Worm (Caenorhabditis elegans) whole organism, late embryonic: ENCODE results near the gene msp-63.
"Not testable (repeated sequence)": the region's sequence is repeated elsewhere in the genome, so short reads cannot be mapped to it uniquely, and the experiment has no call there.

Experiments
- F13H6.1 ChIP-seq: sonication (generic microtip); optimal IDR thresholded peaks from 2 replicates; lab custom pipeline; 2016; ENCODE audit warnings: missing genetic modification characterization, missing compliant biosample characterization
- K09A11.1 ChIP-seq: sonication (generic microtip); optimal IDR thresholded peaks from 2 replicates; lab custom pipeline; 2017; ENCODE audit warnings: antibody characterized with exemption, mild to moderate bottlenecking, missing genetic modification characterization, missing compliant biosample characterization; ENCODE audit not compliant: insufficient read depth
- T23F11.4 ChIP-seq: fragments of 200-800 bp; sonication (Bioruptor generic); optimal IDR thresholded peaks from 2 replicates; lab custom pipeline; 2018; ENCODE audit warnings: mild to moderate bottlenecking, missing genetic modification characterization, missing compliant biosample characterization
- Y22D7AL.16 ChIP-seq: sonication (generic microtip); optimal IDR thresholded peaks from 2 replicates; lab custom pipeline; 2016; ENCODE audit warnings: missing genetic modification characterization, missing compliant biosample characterization
- ahr-1 ChIP-seq: sonication (generic microtip); optimal IDR thresholded peaks from 2 replicates; lab custom pipeline; 2016; ENCODE audit warnings: missing genetic modification characterization, missing compliant biosample characterization
- ceh-18 ChIP-seq: sonication (generic microtip); optimal IDR thresholded peaks from 2 replicates; lab custom pipeline; 2016; ENCODE audit warnings: missing genetic modification characterization, missing compliant biosample characterization
- ceh-2 ChIP-seq: sonication (generic microtip); optimal IDR thresholded peaks from 2 replicates; lab custom pipeline; 2016; ENCODE audit warnings: missing genotype, missing genetic modification characterization, missing compliant biosample characterization
- ceh-24 ChIP-seq: sonication (generic microtip); optimal IDR thresholded peaks from 2 replicates; lab custom pipeline; 2016; ENCODE audit warnings: mild to moderate bottlenecking, missing genetic modification characterization, missing compliant biosample characterization
- ceh-31 ChIP-seq: sonication (generic microtip); optimal IDR thresholded peaks from 2 replicates; lab custom pipeline; 2016; ENCODE audit warnings: missing genetic modification characterization, missing compliant biosample characterization
- ceh-45 ChIP-seq: fragments of 200-800 bp; sonication (Bioruptor generic); IDR thresholded peaks from 2 replicates; pipeline ENCODE4 v1.3.6; 2022; ENCODE audit warnings: missing genetic modification reagents, missing genetic modification characterization, missing compliant biosample characterization
- ceh-48 ChIP-seq: sonication (generic microtip); optimal IDR thresholded peaks from 2 replicates; lab custom pipeline; 2016; ENCODE audit warnings: missing genetic modification characterization, inconsistent platforms, missing compliant biosample characterization
- ceh-6 ChIP-seq: fragments of 200-800 bp; sonication (Bioruptor generic); optimal IDR thresholded peaks from 2 replicates; lab custom pipeline; 2018; ENCODE audit warnings: mild to moderate bottlenecking, missing genetic modification characterization, missing compliant biosample characterization
- ceh-9 ChIP-seq: sonication (generic microtip); optimal IDR thresholded peaks from 2 replicates; lab custom pipeline; 2016; ENCODE audit warnings: mild to moderate bottlenecking, missing genetic modification characterization, inconsistent platforms, missing compliant biosample characterization
- dve-1 ChIP-seq: sonication (generic microtip); optimal IDR thresholded peaks from 2 replicates; lab custom pipeline; 2017; ENCODE audit warnings: antibody characterized with exemption, mild to moderate bottlenecking, missing genetic modification characterization, missing compliant biosample characterization
- elt-2 ChIP-seq: sonication (generic microtip); optimal IDR thresholded peaks from 2 replicates; lab custom pipeline; 2016; ENCODE audit warnings: missing genetic modification reagents, missing genetic modification characterization, missing compliant biosample characterization
- ets-4 ChIP-seq: sonication (generic microtip); optimal IDR thresholded peaks from 2 replicates; lab custom pipeline; 2016; ENCODE audit warnings: missing genetic modification characterization, missing compliant biosample characterization
- fax-1 ChIP-seq: sonication (generic microtip); optimal IDR thresholded peaks from 2 replicates; lab custom pipeline; 2016; ENCODE audit warnings: missing genotype, missing genetic modification characterization, missing compliant biosample characterization
- fkh-6 ChIP-seq: sonication (generic microtip); optimal IDR thresholded peaks from 2 replicates; lab custom pipeline; 2016; ENCODE audit warnings: missing genetic modification characterization, missing compliant biosample characterization
- gmeb-2 ChIP-seq: sonication (generic microtip); optimal IDR thresholded peaks from 2 replicates; lab custom pipeline; 2016; ENCODE audit warnings: missing genetic modification characterization, inconsistent platforms, missing compliant biosample characterization
- hlh-15 ChIP-seq: sonication (generic microtip); optimal IDR thresholded peaks from 2 replicates; lab custom pipeline; 2016; ENCODE audit warnings: missing genetic modification characterization, missing compliant biosample characterization
- hlh-30 ChIP-seq: sonication (generic microtip); optimal IDR thresholded peaks from 2 replicates; lab custom pipeline; 2017; ENCODE audit warnings: antibody characterized with exemption, missing genetic modification characterization, missing compliant biosample characterization; ENCODE audit not compliant: insufficient read depth
- hlh-8 ChIP-seq: sonication (generic microtip); optimal IDR thresholded peaks from 2 replicates; lab custom pipeline; 2016; ENCODE audit warnings: missing genotype, missing genetic modification characterization, missing compliant biosample characterization
- madf-2 ChIP-seq: sonication (generic microtip); optimal IDR thresholded peaks from 2 replicates; lab custom pipeline; 2017; ENCODE audit warnings: missing genetic modification characterization, missing compliant biosample characterization
- nhr-232 ChIP-seq: sonication (generic microtip); optimal IDR thresholded peaks from 2 replicates; lab custom pipeline; 2016; ENCODE audit warnings: missing genetic modification characterization, missing compliant biosample characterization
- pat-9 ChIP-seq: fragments of 200-800 bp; sonication (Bioruptor generic); optimal IDR thresholded peaks from 2 replicates; lab custom pipeline; 2018; ENCODE audit warnings: mild to moderate bottlenecking, missing genetic modification characterization, moderate library complexity, missing compliant biosample characterization
- pha-2 ChIP-seq: sonication (generic microtip); optimal IDR thresholded peaks from 2 replicates; lab custom pipeline; 2017; ENCODE audit warnings: mild to moderate bottlenecking, missing genetic modification characterization, missing compliant biosample characterization
- pqm-1 ChIP-seq: sonication (generic microtip); optimal IDR thresholded peaks from 2 replicates; lab custom pipeline; 2016; ENCODE audit warnings: missing genetic modification characterization, missing compliant biosample characterization
- rnt-1 ChIP-seq: sonication (generic microtip); optimal IDR thresholded peaks from 2 replicates; lab custom pipeline; 2016; ENCODE audit warnings: missing genetic modification characterization, missing compliant biosample characterization
- sox-2 ChIP-seq: fragments of 200-800 bp; sonication (Bioruptor generic); IDR thresholded peaks from 2 replicates; pipeline ENCODE4 v1.3.6; 2022; ENCODE audit warnings: missing genetic modification reagents, missing genetic modification characterization, missing compliant biosample characterization
- sox-4 ChIP-seq: sonication (generic microtip); optimal IDR thresholded peaks from 2 replicates; lab custom pipeline; 2017; ENCODE audit warnings: mild to moderate bottlenecking, missing genetic modification characterization, inconsistent platforms, missing compliant biosample characterization
- ttx-3 ChIP-seq: sonication (generic microtip); optimal IDR thresholded peaks from 2 replicates; lab custom pipeline; 2016; ENCODE audit warnings: missing genetic modification reagents, missing genetic modification characterization, missing compliant biosample characterization
- unc-86 ChIP-seq: sonication (generic microtip); optimal IDR thresholded peaks from 2 replicates; lab custom pipeline; 2016; ENCODE audit warnings: missing genetic modification characterization, missing compliant biosample characterization

msp-63 gene

ce11 chrII:5765318-5765717, 31.9 kb downstream of the msp-63 start, which contains the start of gene ifb-1:
Gene ifb-1, plus strand, starts transcription at chrII:5765618.
- TF ChIP-seq hlh-15 (tag; lab: Kevin White, UChicago) (no peak), sox-2 (no peak), fax-1 (no peak), T23F11.4 (GFP tag; lab: Kevin White, UChicago) (no peak), dve-1 (tag; lab: Kevin White, UChicago) (no peak), Y22D7AL.16 (no peak), ceh-6 (GFP tag; lab: Kevin White, UChicago) (no peak), ceh-18 (tag; lab: Kevin White, UChicago) (no peak), ceh-31 (tag; lab: Kevin White, UChicago) (no peak), ceh-2 (tag; lab: Kevin White, UChicago) (no peak), fkh-6 (tag; lab: Kevin White, UChicago) (no peak), rnt-1 (tag; lab: Kevin White, UChicago) (no peak), ets-4 (tag; lab: Kevin White, UChicago) (no peak), unc-86 (tag; lab: Kevin White, UChicago) (no peak), K09A11.1 (tag; lab: Kevin White, UChicago) (no peak), ceh-48 (tag; lab: Kevin White, UChicago) (no peak), pha-2 (tag; lab: Kevin White, UChicago) (no peak)

DNA sequence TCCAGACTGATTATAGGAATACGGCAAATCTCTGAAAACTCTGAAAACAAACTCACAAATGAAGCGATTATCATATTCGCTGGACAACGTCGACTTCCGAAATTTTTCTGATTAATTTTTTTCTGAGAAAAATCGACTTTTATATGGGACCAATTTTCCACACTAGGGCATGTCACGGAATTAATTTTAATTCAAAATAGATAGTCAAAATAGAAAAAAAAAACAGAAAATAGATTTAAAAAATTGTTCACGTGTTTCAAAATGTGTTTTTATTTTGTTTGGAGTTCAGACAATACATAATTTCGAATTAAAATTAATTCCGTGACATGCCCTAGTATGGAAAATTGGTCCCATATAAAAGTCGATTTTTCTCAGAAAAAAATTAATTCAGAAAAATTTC, 39.6 kb downstream of the msp-63 start, which contains the start of the genes F10C1.3 and F10C1.23:
Gene F10C1.3, minus strand, starts transcription at position 101 of the 400 bp plus-strand sequence.
Gene F10C1.23, plus strand, starts transcription at position 385 of the 400 bp plus-strand sequence.
- TF ChIP-seq T23F11.4 (GFP tag; lab: Kevin White, UChicago); ceh-45; sox-4: not testable (repeated sequence)

- TF ChIP-seq T23F11.4 (GFP tag; lab: Kevin White, UChicago): no peak
- no peak for TF ChIP-seq ceh-24 (tag; lab: Kevin White, UChicago)
- TF ChIP-seq ahr-1: no peak
- no peak for TF ChIP-seq ceh-48 (tag; lab: Kevin White, UChicago)
- TF ChIP-seq Y22D7AL.16: no peak
- TF ChIP-seq madf-2 (tag; lab: Kevin White, UChicago): no peak
- no peak for TF ChIP-seq pqm-1 (tag; lab: Kevin White, UChicago)
- TF ChIP-seq fax-1: no peak
- no peak for TF ChIP-seq hlh-8
- TF ChIP-seq sox-2: no peak
- TF ChIP-seq ttx-3 (tag; lab: Kevin White, UChicago): no peak
- TF ChIP-seq ceh-18 (tag; lab: Kevin White, UChicago): no peak
These were observed 43.1 kb downstream of the msp-63 start, which contains the start of gene F10C1.8 for ce11 chrII:5754168-5754567. Gene F10C1.8, plus strand, starts transcription at chrII:5754468.

- TF ChIP-seq hlh-30 (tag; lab: Kevin White, UChicago) (no peak), elt-2 (peak; percentile 83)
These were observed 45.9 kb downstream of the msp-63 start for ce11 chrII:5751353-5751752.

- TF ChIP-seq ceh-9 (tag; lab: Kevin White, UChicago) (no peak), F13H6.1 (no peak), elt-2 (peak; percentile 92), gmeb-2 (tag; lab: Kevin White, UChicago) (no peak), pat-9 (tag; lab: Kevin White, UChicago) (no peak), nhr-232 (no peak), ets-4 (tag; lab: Kevin White, UChicago) (no peak)
- TF ChIP-seq, all 69 proteins: peak for 1
These were observed 47.5 kb downstream of the msp-63 start, which contains the start of gene ifb-2 for ce11 chrII:5749733-5750238. Gene ifb-2, plus strand, starts transcription at chrII:5750188.
